Fruit fly (Drosophila melanogaster) whole organism, embryonic: ENCODE measurements around the gene ea.

Experiments used
- Aef1 ChIP-seq: fragments of 200-800 bp; sonication (Bioruptor generic); IDR thresholded peaks from 3 replicates; pipeline ENCODE4 v1.3.6; 2022; ENCODE audit warnings: missing biosample characterization, missing genetic modification characterization
- CG10274 ChIP-seq: fragments of 200-800 bp; sonication (Bioruptor generic); optimal IDR thresholded peaks from 3 replicates; lab custom pipeline; 2017; ENCODE audit warnings: missing biosample characterization, mild to moderate bottlenecking, missing genetic modification characterization
- CG10366 ChIP-seq: fragments of 200-800 bp; sonication (Bioruptor generic); IDR thresholded peaks from 2 replicates; pipeline ENCODE4 v1.3.6; 2022; ENCODE audit warnings: missing biosample characterization, missing genetic modification characterization
- CG11398 ChIP-seq: fragments of 200-800 bp; sonication (Bioruptor generic); optimal IDR thresholded peaks from 2 replicates; lab custom pipeline; 2016; ENCODE audit warnings: missing biosample characterization, missing genetic modification characterization
- CG12942 ChIP-seq: fragments of 200-800 bp; sonication (Bioruptor generic); optimal IDR thresholded peaks from 3 replicates; lab custom pipeline; 2016; ENCODE audit warnings: missing biosample characterization, missing genetic modification characterization
- CG15601 ChIP-seq: fragments of 200-800 bp; sonication (Bioruptor generic); optimal IDR thresholded peaks from 3 replicates; lab custom pipeline; 2019; ENCODE audit warnings: missing biosample characterization, mild to moderate bottlenecking, missing genetic modification characterization, moderate library complexity
- CG17361 ChIP-seq: fragments of 200-800 bp; sonication (Bioruptor generic); IDR thresholded peaks from 3 replicates; pipeline ENCODE4 v1.3.6; 2022; ENCODE audit warnings: missing biosample characterization, missing genetic modification characterization
- CG18262 ChIP-seq: fragments of 200-800 bp; optimal IDR thresholded peaks from 3 replicates; lab custom pipeline; 2019; ENCODE audit warnings: missing biosample characterization, mild to moderate bottlenecking, missing genetic modification characterization, moderate library complexity
- CG30431 ChIP-seq: fragments of 200-800 bp; sonication (Bioruptor generic); optimal IDR thresholded peaks from 2 replicates; lab custom pipeline; 2017; ENCODE audit warnings: missing biosample characterization, missing genetic modification characterization
- CG3065 ChIP-seq: fragments of 200-800 bp; sonication (Bioruptor generic); optimal IDR thresholded peaks from 2 replicates; lab custom pipeline; 2016; ENCODE audit warnings: missing biosample characterization, missing genetic modification characterization
- CG31224 ChIP-seq: fragments of 200-800 bp; sonication (Bioruptor generic); IDR thresholded peaks from 2 replicates; pipeline ENCODE4 v1.3.6; 2022; ENCODE audit warnings: missing biosample characterization, missing genetic modification characterization
- CG31388 ChIP-seq: fragments of 200-800 bp; sonication (Bioruptor generic); optimal IDR thresholded peaks from 2 replicates; lab custom pipeline; 2016; ENCODE audit warnings: missing biosample characterization, missing genetic modification characterization
- CG31441 ChIP-seq: fragments of 200-800 bp; sonication (Bioruptor generic); IDR thresholded peaks from 2 replicates; pipeline ENCODE4 v1.3.6; 2022; ENCODE audit warnings: missing biosample characterization, missing genetic modification characterization
- CG4424 ChIP-seq: fragments of 200-800 bp; sonication (Bioruptor generic); optimal IDR thresholded peaks from 3 replicates; lab custom pipeline; 2016; ENCODE audit warnings: missing biosample characterization, missing genetic modification characterization
- CG4820 ChIP-seq: fragments of 200-800 bp; sonication (Bioruptor generic); optimal IDR thresholded peaks from 3 replicates; lab custom pipeline; 2016; ENCODE audit warnings: missing biosample characterization, missing genetic modification characterization
- CG6765 ChIP-seq: fragments of 200-800 bp; sonication (Bioruptor generic); optimal IDR thresholded peaks from 3 replicates; lab custom pipeline; 2017; ENCODE audit warnings: missing biosample characterization, mild to moderate bottlenecking, missing genetic modification characterization
- CG7271 ChIP-seq: fragments of 200-800 bp; sonication (Bioruptor generic); optimal IDR thresholded peaks from 2 replicates; lab custom pipeline; 2018; ENCODE audit warnings: missing biosample characterization, mild to moderate bottlenecking, missing genetic modification characterization, moderate library complexity
- CG7786 ChIP-seq: fragments of 200-800 bp; sonication (Bioruptor generic); optimal IDR thresholded peaks from 2 replicates; lab custom pipeline; 2016; ENCODE audit warnings: missing biosample characterization, missing genetic modification characterization
- CG9727 ChIP-seq: fragments of 200-800 bp; sonication (Bioruptor generic); optimal IDR thresholded peaks from 3 replicates; lab custom pipeline; 2017; ENCODE audit warnings: missing biosample characterization, mild to moderate bottlenecking, missing genetic modification characterization
- CHES-1-like ChIP-seq: fragments of 200-800 bp; sonication (Bioruptor generic); optimal IDR thresholded peaks from 2 replicates; lab custom pipeline; 2016; ENCODE audit warnings: missing biosample characterization, missing genetic modification characterization
- Dbx ChIP-seq: fragments of 200-800 bp; sonication (Bioruptor generic); IDR thresholded peaks from 3 replicates; pipeline ENCODE4 v1.3.6; 2022; ENCODE audit warnings: missing biosample characterization, missing genetic modification characterization
- Dek ChIP-seq: fragments of 200-800 bp; sonication (Bioruptor generic); optimal IDR thresholded peaks from 3 replicates; lab custom pipeline; 2019; ENCODE audit warnings: missing biosample characterization, mild to moderate bottlenecking, missing genetic modification characterization, moderate library complexity
- Dip3 ChIP-seq: fragments of 200-800 bp; sonication (Bioruptor generic); optimal IDR thresholded peaks from 3 replicates; lab custom pipeline; 2016; ENCODE audit warnings: missing biosample characterization, missing genetic modification characterization
- E2f1 ChIP-seq: fragments of 200-800 bp; sonication (Bioruptor generic); IDR thresholded peaks from 2 replicates; pipeline ENCODE4 v1.3.6; 2022; ENCODE audit warnings: missing biosample characterization, missing genetic modification characterization
- H15 ChIP-seq: fragments of 200-800 bp; sonication (Bioruptor generic); IDR thresholded peaks from 3 replicates; pipeline ENCODE4 v1.3.6; 2022; ENCODE audit warnings: missing biosample characterization, missing genetic modification characterization
- Hsf ChIP-seq: fragments of 200-800 bp; sonication (Bioruptor generic); optimal IDR thresholded peaks from 3 replicates; lab custom pipeline; 2016; ENCODE audit warnings: missing biosample characterization, missing genetic modification characterization
- Mad ChIP-seq: fragments of 200-800 bp; sonication (Bioruptor generic); optimal IDR thresholded peaks from 2 replicates; lab custom pipeline; 2016; ENCODE audit warnings: missing biosample characterization, missing genetic modification characterization
- Pdp1 ChIP-seq, 2 experiments: fragments of 200-800 bp; sonication (Bioruptor generic); optimal IDR thresholded peaks; 3 replicates each; lab custom pipeline; 2016; ENCODE audit warnings: missing biosample characterization in 2 of 2, missing genetic modification characterization in 2 of 2, mild to moderate bottlenecking in 1 of 2, moderate library complexity in 1 of 2
- Ravus ChIP-seq: fragments of 200-800 bp; sonication (Bioruptor generic); IDR thresholded peaks from 2 replicates; pipeline ENCODE4 v1.3.6; 2022; ENCODE audit warnings: missing biosample characterization, missing genetic modification characterization
- Side ChIP-seq: fragments of 200-800 bp; sonication (Bioruptor generic); optimal IDR thresholded peaks from 2 replicates; lab custom pipeline; 2016; ENCODE audit warnings: missing biosample characterization, missing genetic modification characterization
- ase ChIP-seq: fragments of 200-800 bp; sonication (Bioruptor generic); IDR thresholded peaks from 3 replicates; pipeline ENCODE4 v1.3.6; 2022; ENCODE audit warnings: missing biosample characterization, missing genetic modification characterization
- ems ChIP-seq: fragments of 200-800 bp; sonication (Bioruptor generic); optimal IDR thresholded peaks from 3 replicates; lab custom pipeline; 2016; ENCODE audit warnings: missing biosample characterization, missing genetic modification characterization
- eyg ChIP-seq: fragments of 200-800 bp; sonication (Bioruptor generic); optimal IDR thresholded peaks from 3 replicates; lab custom pipeline; 2016; ENCODE audit warnings: missing biosample characterization, missing genetic modification characterization
- fd96Cb ChIP-seq: fragments of 200-800 bp; sonication (Bioruptor generic); optimal IDR thresholded peaks from 2 replicates; lab custom pipeline; 2018; ENCODE audit warnings: missing biosample characterization, mild to moderate bottlenecking, missing genetic modification characterization, moderate library complexity
- gcm ChIP-seq: fragments of 200-800 bp; sonication (Bioruptor generic); optimal IDR thresholded peaks from 2 replicates; lab custom pipeline; 2019; ENCODE audit warnings: missing biosample characterization, mild to moderate bottlenecking, missing genetic modification characterization, moderate library complexity
- gem ChIP-seq: fragments of 200-800 bp; sonication (Bioruptor generic); optimal IDR thresholded peaks from 2 replicates; lab custom pipeline; 2019; ENCODE audit warnings: missing biosample characterization, mild to moderate bottlenecking, missing genetic modification characterization, moderate library complexity
- gsb ChIP-seq: fragments of 200-800 bp; sonication (Bioruptor generic); IDR thresholded peaks from 2 replicates; pipeline ENCODE4 v1.3.6; 2022; ENCODE audit warnings: missing biosample characterization, missing genetic modification characterization
- jing ChIP-seq: fragments of 200-800 bp; sonication (Bioruptor generic); optimal IDR thresholded peaks from 2 replicates; lab custom pipeline; 2018; ENCODE audit warnings: missing biosample characterization, mild to moderate bottlenecking, missing genetic modification characterization
- lilli ChIP-seq: fragments of 200-800 bp; sonication (Bioruptor generic); optimal IDR thresholded peaks from 3 replicates; lab custom pipeline; 2016; ENCODE audit warnings: missing biosample characterization, missing genetic modification characterization
- otp ChIP-seq: fragments of 200-800 bp; sonication (Bioruptor generic); IDR thresholded peaks from 3 replicates; pipeline ENCODE4, ENCODE4 v1.3.6; 2022; ENCODE audit warnings: missing biosample characterization, missing genetic modification characterization
- pb ChIP-seq: fragments of 200-800 bp; sonication (Bioruptor generic); optimal IDR thresholded peaks from 3 replicates; lab custom pipeline; 2016; ENCODE audit warnings: missing biosample characterization, missing genetic modification characterization
- peb ChIP-seq: fragments of 200-800 bp; sonication (Bioruptor generic); IDR thresholded peaks from 2 replicates; pipeline ENCODE4 v1.3.6; 2022; ENCODE audit warnings: missing biosample characterization, missing genetic modification characterization
- prd ChIP-seq, 3 experiments: fragments of >200 bp in 2 of 3; fragments of 200-800 bp in 1 of 3; sonication (Bioruptor generic) in 1 of 3; optimal IDR thresholded peaks in 2 of 3; IDR thresholded peaks in 1 of 3; 2 replicates in 2 of 3; 3 replicates in 1 of 3; pipeline versions ENCODE4 v1.3.6 to Lab custom; 2017 to 2022; ENCODE audit warnings: missing biosample characterization in 1 of 3, missing genetic modification characterization in 1 of 3
- pros ChIP-seq: fragments of 200-800 bp; sonication (Bioruptor generic); optimal IDR thresholded peaks from 3 replicates; lab custom pipeline; 2019; ENCODE audit warnings: missing biosample characterization, mild to moderate bottlenecking, missing genetic modification characterization, moderate library complexity
- sd ChIP-seq: fragments of 200-800 bp; sonication (Bioruptor generic); optimal IDR thresholded peaks from 3 replicates; lab custom pipeline; 2018; ENCODE audit warnings: missing biosample characterization, mild to moderate bottlenecking, missing genetic modification characterization, moderate library complexity
- shn ChIP-seq: fragments of 200-800 bp; sonication (Bioruptor generic); optimal IDR thresholded peaks from 3 replicates; lab custom pipeline; 2016; ENCODE audit warnings: missing biosample characterization, missing genetic modification characterization
- slou ChIP-seq: fragments of 200-800 bp; sonication (Bioruptor generic); optimal IDR thresholded peaks from 3 replicates; lab custom pipeline; 2016; ENCODE audit warnings: missing biosample characterization, missing genetic modification characterization
- sr ChIP-seq: fragments of 200-800 bp; sonication (Bioruptor generic); IDR thresholded peaks from 3 replicates; pipeline ENCODE4 v1.3.6; 2022; ENCODE audit warnings: missing biosample characterization, missing genetic modification characterization
- unpg ChIP-seq: fragments of 200-800 bp; sonication (Bioruptor generic); optimal IDR thresholded peaks from 3 replicates; lab custom pipeline; 2018; ENCODE audit warnings: missing biosample characterization, mild to moderate bottlenecking, missing genetic modification characterization, moderate library complexity
- zfh2 ChIP-seq: fragments of 200-800 bp; sonication (Bioruptor generic); optimal IDR thresholded peaks from 2 replicates; lab custom pipeline; 2016; ENCODE audit warnings: missing biosample characterization, missing genetic modification characterization

ea gene

dm6 chr3R:15356645-15357431 is 28.3 kb downstream of the ea start, which contains the start of the genes Atg4b and Hibch (continued):
- TF ChIP-seq CG30431 (GFP tag; lab: Kevin White, UChicago): peak; percentile 70
- TF ChIP-seq sr (GFP tag; lab: Robert Waterston, UW): no peak
- peak; percentile 66; the same call in 2 of the 3 replicates for TF ChIP-seq ase
- TF ChIP-seq Mad (GFP tag; lab: Kevin White, UChicago): peak; percentile 48
- peak; percentile 80 for TF ChIP-seq Aef1
- peak; percentile 44 for TF ChIP-seq CG10274 (GFP tag; lab: Kevin White, UChicago)
- TF ChIP-seq pb: no peak
- peak; percentile 48 for TF ChIP-seq Dip3 (GFP tag; lab: Kevin White, UChicago)
- no peak for TF ChIP-seq CG11398 (GFP tag; lab: Kevin White, UChicago)
- no peak for TF ChIP-seq sd (tag; lab: Kevin White, UChicago)
- peak; percentile 58 for TF ChIP-seq Hsf (GFP tag; lab: Kevin White, UChicago)
- peak; percentile 95 for TF ChIP-seq CG17361 (GFP tag; lab: Robert Waterston, UW)
- TF ChIP-seq CG31224 (GFP tag; lab: Robert Waterston, UW): peak; percentile 75
- peak; percentile 83 for TF ChIP-seq CG4424 (GFP tag; lab: Kevin White, UChicago)
- TF ChIP-seq CG15601 (tag; lab: Kevin White, UChicago): peak; percentile 79
- TF ChIP-seq CG18262: peak; percentile 87
- peak; percentile 80 for TF ChIP-seq unpg
- peak; percentile 53 for TF ChIP-seq CG3065 (GFP tag; lab: Kevin White, UChicago)
- peak; percentile 76 for TF ChIP-seq CG4820 (GFP tag; lab: Kevin White, UChicago)
- TF ChIP-seq CG12942: peak; percentile 74
- peak; percentile 82 for TF ChIP-seq fd96Cb (tag; lab: Kevin White, UChicago)
- peak; percentile 93 for TF ChIP-seq CG31441
- TF ChIP-seq Ravus: 0 out of 2 replicates have a peak, but pooled peaks have one; percentile 13
- no peak for TF ChIP-seq prd (optimal IDR thresholded peaks at IDR 0.05; lab: Kevin White, UChicago)
- peak; percentile 89 for TF ChIP-seq prd (GFP tag; IDR thresholded peaks at IDR 0.05; lab: Robert Waterston, UW)
- peak; percentile 74 for TF ChIP-seq CG10366 (GFP tag; lab: Robert Waterston, UW)
- TF ChIP-seq Dek: no peak
- peak; percentile 49 to 100 for TF ChIP-seq Pdp1 (GFP tag; optimal IDR thresholded peaks at IDR 0.05; lab: Kevin White, UChicago)
- peak; percentile 29; the same call in 1 of the 2 replicates for TF ChIP-seq peb (GFP tag; lab: Robert Waterston, UW)
- peak; percentile 92 for TF ChIP-seq gem
- TF ChIP-seq H15 (GFP tag; lab: Robert Waterston, UW): peak; percentile 73; the same call in 2 of the 3 replicates
- TF ChIP-seq gcm (GFP tag; lab: Kevin White, UChicago): peak; percentile 84
- TF ChIP-seq gsb (GFP tag; lab: Robert Waterston, UW): no peak; the same call in 1 of the 2 replicates
- TF ChIP-seq lilli: peak; percentile 74
- no peak for TF ChIP-seq pros (GFP tag; lab: Kevin White, UChicago)
- TF ChIP-seq jing (GFP tag; lab: Kevin White, UChicago): no peak
- no peak for TF ChIP-seq CG7271 (tag; lab: Kevin White, UChicago)
- no peak for TF ChIP-seq Side
- peak; percentile 82 for TF ChIP-seq CG9727 (GFP tag; lab: Kevin White, UChicago)
- TF ChIP-seq eyg (GFP tag; lab: Kevin White, UChicago): no peak
- peak; percentile 68 for TF ChIP-seq E2f1 (GFP tag; lab: Robert Waterston, UW)
- TF ChIP-seq zfh2 (GFP tag; lab: Kevin White, UChicago): peak; percentile 69
- TF ChIP-seq CG6765 (GFP tag; lab: Kevin White, UChicago): peak; percentile 70
- peak; percentile 31 for TF ChIP-seq ems (GFP tag; lab: Kevin White, UChicago)
- no peak for TF ChIP-seq otp (GFP tag; lab: Robert Waterston, UW)
- TF ChIP-seq CG7786 (GFP tag; lab: Kevin White, UChicago): no peak
- TF ChIP-seq shn: no peak
- TF ChIP-seq slou (GFP tag; lab: Kevin White, UChicago): peak; percentile 79
- peak; percentile 54 for TF ChIP-seq CG31388 (GFP tag; lab: Kevin White, UChicago)
- TF ChIP-seq Dbx: peak; percentile 81
- peak; percentile 5 for TF ChIP-seq CHES-1-like
